Fruit fly (Drosophila melanogaster) whole organism, embryonic: ENCODE data around the gene CG2712.
A peak's percentile ranks its signal among the peaks of the same experiment; 100 is the strongest.

Source experiments
- Ada2b ChIP-seq: fragments of 200-800 bp; sonication (Bioruptor generic); IDR thresholded peaks from 2 replicates; pipeline ENCODE4 v1.3.6; 2022; ENCODE audit warnings: missing biosample characterization, missing genetic modification characterization
- Awh ChIP-seq: fragments of 200-800 bp; sonication (Bioruptor generic); IDR thresholded peaks from 2 replicates; pipeline ENCODE4, ENCODE4 v1.3.6; 2022; ENCODE audit warnings: missing biosample characterization, missing genetic modification characterization
- C15 ChIP-seq: fragments of 200-800 bp; sonication (Bioruptor generic); IDR thresholded peaks from 3 replicates; pipeline ENCODE4 v1.3.6; 2022; ENCODE audit warnings: missing biosample characterization, missing genetic modification characterization
- CG10209 ChIP-seq: fragments of 200-800 bp; sonication (Bioruptor generic); optimal IDR thresholded peaks from 3 replicates; lab custom pipeline; 2017; ENCODE audit warnings: missing biosample characterization, mild to moderate bottlenecking, missing genetic modification characterization, missing genetic modification reagents
- CG10274 ChIP-seq: fragments of 200-800 bp; sonication (Bioruptor generic); optimal IDR thresholded peaks from 3 replicates; lab custom pipeline; 2017; ENCODE audit warnings: missing biosample characterization, mild to moderate bottlenecking, missing genetic modification characterization
- CG11456 ChIP-seq: fragments of 200-800 bp; sonication (Bioruptor generic); IDR thresholded peaks from 3 replicates; pipeline ENCODE4 v1.3.6; 2022; ENCODE audit warnings: missing biosample characterization, missing genetic modification characterization
- CG12391 ChIP-seq: fragments of 200-800 bp; sonication (Bioruptor generic); optimal IDR thresholded peaks from 3 replicates; lab custom pipeline; 2018; ENCODE audit warnings: missing biosample characterization, mild to moderate bottlenecking, missing genetic modification characterization, moderate library complexity
- CG12942 ChIP-seq: fragments of 200-800 bp; sonication (Bioruptor generic); optimal IDR thresholded peaks from 3 replicates; lab custom pipeline; 2016; ENCODE audit warnings: missing biosample characterization, missing genetic modification characterization
- CG13287 ChIP-seq: fragments of 200-800 bp; sonication (Bioruptor generic); IDR thresholded peaks from 2 replicates; pipeline ENCODE4 v1.3.6; 2022; ENCODE audit warnings: missing biosample characterization, missing genetic modification characterization; ENCODE audit not compliant: partially characterized antibody
- CG14014 ChIP-seq: fragments of 200-800 bp; sonication (Bioruptor generic); IDR thresholded peaks from 2 replicates; pipeline ENCODE4 v1.3.6; 2022; ENCODE audit warnings: missing biosample characterization, missing genetic modification characterization
- CG14050 ChIP-seq: fragments of 200-800 bp; sonication (Bioruptor generic); IDR thresholded peaks from 3 replicates; pipeline ENCODE4 v1.3.6; 2022; ENCODE audit warnings: missing biosample characterization, missing genetic modification characterization
- CG1529 ChIP-seq: fragments of 200-800 bp; sonication (Bioruptor generic); optimal IDR thresholded peaks from 3 replicates; lab custom pipeline; 2018; ENCODE audit warnings: missing biosample characterization, missing genetic modification characterization
- CG15479 ChIP-seq: fragments of 200-800 bp; sonication (Bioruptor generic); optimal IDR thresholded peaks from 3 replicates; lab custom pipeline; 2019; ENCODE audit warnings: missing biosample characterization, mild to moderate bottlenecking, missing genetic modification characterization, moderate library complexity
- CG15696 ChIP-seq: fragments of 200-800 bp; sonication (Bioruptor generic); optimal IDR thresholded peaks from 2 replicates; lab custom pipeline; 2019; ENCODE audit warnings: missing biosample characterization, mild to moderate bottlenecking, missing genetic modification characterization, moderate library complexity
- CG16863 ChIP-seq: fragments of 200-800 bp; sonication (Bioruptor generic); optimal IDR thresholded peaks from 3 replicates; lab custom pipeline; 2016; ENCODE audit warnings: missing biosample characterization, missing genetic modification characterization
- CG1792 ChIP-seq: fragments of 200-800 bp; sonication (Bioruptor generic); optimal IDR thresholded peaks from 2 replicates; lab custom pipeline; 2016; ENCODE audit warnings: missing biosample characterization, missing genetic modification characterization
- CG2889 ChIP-seq: fragments of 200-800 bp; sonication (Bioruptor generic); IDR thresholded peaks from 3 replicates; pipeline ENCODE4 v1.3.6; 2022; ENCODE audit warnings: missing biosample characterization, missing genetic modification characterization
- CG30431 ChIP-seq: fragments of 200-800 bp; sonication (Bioruptor generic); optimal IDR thresholded peaks from 2 replicates; lab custom pipeline; 2017; ENCODE audit warnings: missing biosample characterization, missing genetic modification characterization
- CG3065 ChIP-seq: fragments of 200-800 bp; sonication (Bioruptor generic); optimal IDR thresholded peaks from 2 replicates; lab custom pipeline; 2016; ENCODE audit warnings: missing biosample characterization, missing genetic modification characterization
- CG33557 ChIP-seq: fragments of 200-800 bp; sonication (Bioruptor generic); optimal IDR thresholded peaks from 2 replicates; lab custom pipeline; 2019; ENCODE audit warnings: missing biosample characterization, mild to moderate bottlenecking, missing genetic modification characterization, moderate library complexity
- CG34224 ChIP-seq: fragments of 200-800 bp; sonication (Bioruptor generic); IDR thresholded peaks from 3 replicates; pipeline ENCODE4 v1.3.6; 2022; ENCODE audit warnings: missing biosample characterization, missing genetic modification characterization; ENCODE audit not compliant: partially characterized antibody
- CG5953 ChIP-seq: fragments of 200-800 bp; sonication (Bioruptor generic); IDR thresholded peaks from 2 replicates; pipeline ENCODE4 v1.3.6; 2022; ENCODE audit warnings: missing biosample characterization, missing genetic modification characterization
- CG7372 ChIP-seq: fragments of 200-800 bp; sonication (Bioruptor generic); IDR thresholded peaks from 2 replicates; pipeline ENCODE4 v1.3.6; 2022; ENCODE audit warnings: missing biosample characterization, missing genetic modification characterization
- CG9609 ChIP-seq: fragments of 200-800 bp; sonication (Bioruptor generic); optimal IDR thresholded peaks from 3 replicates; lab custom pipeline; 2016; ENCODE audit warnings: missing biosample characterization, missing genetic modification characterization
- CrebB ChIP-seq: fragments of 200-800 bp; sonication (Bioruptor generic); optimal IDR thresholded peaks from 3 replicates; lab custom pipeline; 2018; ENCODE audit warnings: missing biosample characterization, mild to moderate bottlenecking, missing genetic modification characterization
- Dek ChIP-seq: fragments of 200-800 bp; sonication (Bioruptor generic); optimal IDR thresholded peaks from 3 replicates; lab custom pipeline; 2019; ENCODE audit warnings: missing biosample characterization, mild to moderate bottlenecking, missing genetic modification characterization, moderate library complexity
- Hey ChIP-seq: fragments of 200-800 bp; sonication (Bioruptor generic); optimal IDR thresholded peaks from 3 replicates; lab custom pipeline; 2018; ENCODE audit warnings: missing biosample characterization, mild to moderate bottlenecking, missing genetic modification characterization
- HmgD ChIP-seq: fragments of 200-800 bp; sonication (Bioruptor generic); optimal IDR thresholded peaks from 3 replicates; lab custom pipeline; 2016; ENCODE audit warnings: missing biosample characterization, missing genetic modification characterization
- Hr3 ChIP-seq: fragments of 200-800 bp; sonication (Bioruptor generic); optimal IDR thresholded peaks from 3 replicates; lab custom pipeline; 2016; ENCODE audit warnings: missing biosample characterization, missing genetic modification characterization
- Opbp ChIP-seq: fragments of 200-800 bp; sonication (Bioruptor generic); IDR thresholded peaks from 3 replicates; pipeline ENCODE4 v1.3.6; 2022; ENCODE audit warnings: missing biosample characterization, missing genetic modification characterization; ENCODE audit not compliant: partially characterized antibody
- Rx ChIP-seq: fragments of 200-800 bp; sonication (Bioruptor generic); IDR thresholded peaks from 2 replicates; pipeline ENCODE4 v1.3.6; 2022; ENCODE audit warnings: missing biosample characterization, missing genetic modification characterization
- Tbp ChIP-seq: fragments of >200 bp; optimal IDR thresholded peaks from 2 replicates; lab custom pipeline; 2018; ENCODE audit warnings: missing biosample characterization, missing genetic modification characterization
- Vsx1 ChIP-seq: fragments of 200-800 bp; sonication (Bioruptor generic); optimal IDR thresholded peaks from 2 replicates; lab custom pipeline; 2017; ENCODE audit warnings: missing biosample characterization, mild to moderate bottlenecking, missing genetic modification characterization, missing genetic modification reagents
- ato ChIP-seq: fragments of 200-800 bp; sonication (Bioruptor generic); IDR thresholded peaks from 2 replicates; pipeline ENCODE4 v1.3.6; 2022; ENCODE audit warnings: missing biosample characterization, missing genetic modification characterization; ENCODE audit not compliant: partially characterized antibody
- bowl ChIP-seq: fragments of 200-800 bp; sonication (Bioruptor generic); IDR thresholded peaks from 2 replicates; pipeline ENCODE4 v1.3.6; 2022; ENCODE audit warnings: missing biosample characterization, missing genetic modification characterization
- btn ChIP-seq: fragments of 200-800 bp; sonication (Bioruptor generic); optimal IDR thresholded peaks from 2 replicates; lab custom pipeline; 2016; ENCODE audit warnings: missing biosample characterization, missing genetic modification characterization
- cato ChIP-seq: fragments of 200-800 bp; sonication (Bioruptor generic); optimal IDR thresholded peaks from 2 replicates; lab custom pipeline; 2016; ENCODE audit warnings: missing biosample characterization, missing genetic modification characterization, borderline replicate concordance
- chif ChIP-seq, 2 experiments: fragments of 200-800 bp; sonication (Bioruptor generic); optimal IDR thresholded peaks; 3 replicates each; lab custom pipeline; 2016; ENCODE audit warnings: missing biosample characterization in 2 of 2, missing genetic modification characterization in 2 of 2
- ci ChIP-seq: fragments of 200-800 bp; sonication (Bioruptor generic); IDR thresholded peaks from 3 replicates; pipeline ENCODE4 v1.3.6; 2022; ENCODE audit warnings: missing biosample characterization, missing genetic modification characterization
- dysf ChIP-seq: fragments of 200-800 bp; sonication (Bioruptor generic); IDR thresholded peaks from 3 replicates; pipeline ENCODE4 v1.3.6; 2022; ENCODE audit warnings: missing biosample characterization, missing genetic modification characterization
- ken ChIP-seq: fragments of 200-800 bp; sonication (Bioruptor generic); IDR thresholded peaks from 3 replicates; pipeline ENCODE4 v1.3.6; 2022; ENCODE audit warnings: missing biosample characterization, missing genetic modification characterization
- mld ChIP-seq: fragments of 200-800 bp; sonication (Bioruptor generic); IDR thresholded peaks from 3 replicates; pipeline ENCODE4 v1.3.6; 2022; ENCODE audit warnings: missing biosample characterization, missing genetic modification characterization; ENCODE audit not compliant: partially characterized antibody
- oc ChIP-seq: fragments of 200-800 bp; sonication (Bioruptor generic); optimal IDR thresholded peaks from 2 replicates; lab custom pipeline; 2018; ENCODE audit warnings: missing biosample characterization, mild to moderate bottlenecking, missing genetic modification characterization, moderate library complexity
- pb ChIP-seq: fragments of 200-800 bp; sonication (Bioruptor generic); optimal IDR thresholded peaks from 3 replicates; lab custom pipeline; 2016; ENCODE audit warnings: missing biosample characterization, missing genetic modification characterization
- sc ChIP-seq, 3 experiments: fragments of >200 bp in 2 of 3; fragments of 200-800 bp in 1 of 3; sonication (Bioruptor generic) in 1 of 3; optimal IDR thresholded peaks; 2 replicates in 2 of 3; 3 replicates in 1 of 3; lab custom pipeline; 2017; ENCODE audit warnings: mild to moderate bottlenecking in 1 of 3, missing biosample characterization in 1 of 3, missing genetic modification characterization in 1 of 3, missing genetic modification reagents in 1 of 3
- scrt ChIP-seq: fragments of 200-800 bp; sonication (Bioruptor generic); optimal IDR thresholded peaks from 2 replicates; lab custom pipeline; 2018; ENCODE audit warnings: missing biosample characterization, mild to moderate bottlenecking, missing genetic modification characterization, moderate library complexity
- sens-2 ChIP-seq: fragments of 200-800 bp; sonication (Bioruptor generic); IDR thresholded peaks from 2 replicates; pipeline ENCODE4 v1.3.6; 2022; ENCODE audit warnings: missing biosample characterization, missing genetic modification characterization
- tll ChIP-seq, 2 experiments: fragments of 200-800 bp in 1 of 2; fragments of >200 bp in 1 of 2; sonication (Bioruptor generic) in 1 of 2; optimal IDR thresholded peaks; 2 replicates each; lab custom pipeline; 2017 to 2019; ENCODE audit warnings: missing biosample characterization in 2 of 2, missing genetic modification characterization in 2 of 2, mild to moderate bottlenecking in 1 of 2, moderate library complexity in 1 of 2
- wdn ChIP-seq: fragments of 200-800 bp; sonication (Bioruptor generic); IDR thresholded peaks from 2 replicates; pipeline ENCODE4 v1.3.6; 2022; ENCODE audit warnings: missing biosample characterization, missing genetic modification characterization
- z ChIP-seq: fragments of 200-800 bp; sonication (Bioruptor generic); IDR thresholded peaks from 3 replicates; pipeline ENCODE4 v1.3.6; 2022; ENCODE audit warnings: missing biosample characterization, missing genetic modification characterization

The CG2712 gene

dm6 chrX:2743020-2743419 is 10.8 kb downstream of the CG2712 start (continued):
- TF ChIP-seq ken (peak; percentile 84), z (no peak), HmgD (GFP tag; lab: Kevin White, UChicago) (peak; percentile 41), scrt (GFP tag; lab: Kevin White, UChicago) (peak; percentile 63), CG15696 (tag; lab: Kevin White, UChicago) (no peak), CG3065 (GFP tag; lab: Kevin White, UChicago) (peak; percentile 24), CG2889 (peak; percentile 87), mld (GFP tag; lab: Robert Waterston, UW) (no peak), C15 (GFP tag; lab: Robert Waterston, UW) (peak; percentile 77; the same call in 2 of the 3 replicates), CG15479 (GFP tag; lab: Kevin White, UChicago) (no peak), CG14050 (peak; percentile 84), CG7372 (GFP tag; lab: Robert Waterston, UW) (peak; percentile 85), pb (GFP tag; lab: Kevin White, UChicago) (peak; percentile 53), CG13287 (GFP tag; lab: Robert Waterston, UW) (no peak), Dek (tag; lab: Kevin White, UChicago) (peak; percentile 72), CG1792 (GFP tag; lab: Kevin White, UChicago) (peak; percentile 80), CG12942 (peak; percentile 44), Rx (GFP tag; lab: Robert Waterston, UW) (peak; percentile 79), sens-2 (GFP tag; lab: Robert Waterston, UW) (peak; percentile 72; the same call in 1 of the 2 replicates), Opbp (no peak), Vsx1 (GFP tag; lab: Kevin White, UChicago) (peak; percentile 86), oc (tag; lab: Kevin White, UChicago) (no peak), Tbp (GFP tag; lab: Kevin White, UChicago) (no peak), CG34224 (GFP tag; lab: Robert Waterston, UW) (no peak), CG10209 (GFP tag; lab: Kevin White, UChicago) (peak; percentile 81), ato (GFP tag; lab: Robert Waterston, UW) (no peak), Ada2b (GFP tag; lab: Robert Waterston, UW) (peak; percentile 93), Awh (GFP tag; lab: Robert Waterston, UW) (peak; percentile 74), dysf (GFP tag; lab: Robert Waterston, UW) (peak; percentile 92), btn (GFP tag; lab: Kevin White, UChicago) (peak; percentile 59), CG10274 (GFP tag; lab: Kevin White, UChicago) (peak; percentile 65), CG1529 (GFP tag; lab: Kevin White, UChicago) (no peak), sc (optimal IDR thresholded peaks at IDR 0.05; lab: Kevin White, UChicago) (no peak), sc (GFP tag; optimal IDR thresholded peaks at IDR 0.05; lab: Kevin White, UChicago) (no peak), CG11456 (GFP tag; lab: Robert Waterston, UW) (peak; percentile 90), CG33557 (GFP tag; lab: Kevin White, UChicago) (no peak), Hey (tag; lab: Kevin White, UChicago) (peak; percentile 29), cato (no peak), Hr3 (GFP tag; lab: Kevin White, UChicago) (peak; percentile 72), tll (GFP tag; optimal IDR thresholded peaks at IDR 0.05; lab: Kevin White, UChicago) (no peak), bowl (GFP tag; lab: Robert Waterston, UW) (peak; percentile 72; the same call in 1 of the 2 replicates), CrebB (peak; percentile 50), CG9609 (GFP tag; lab: Kevin White, UChicago) (peak; percentile 80), wdn (GFP tag; lab: Robert Waterston, UW) (peak; percentile 91), CG12391 (tag; lab: Kevin White, UChicago) (peak; percentile 64), CG14014 (GFP tag; lab: Robert Waterston, UW) (peak; percentile 92), CG16863 (GFP tag; lab: Kevin White, UChicago) (peak; percentile 81), CG5953 (peak; percentile 62), ci (GFP tag; lab: Robert Waterston, UW) (peak; percentile 86), chif (GFP tag; optimal IDR thresholded peaks at IDR 0.05; lab: Kevin White, UChicago) (peak; percentile 56 to 80), CG30431 (GFP tag; lab: Kevin White, UChicago) (peak; percentile 56)
